Fruit fly (Drosophila melanogaster) ovary, adult (tissue): ENCODE data around the gene Bap60.

ENCODE experiments used
- CG17801 ChIP-seq: fragments of 200-800 bp; optimal IDR thresholded peaks from 2 replicates; lab custom pipeline; 2019; ENCODE audit warnings: missing biosample characterization, mild to moderate bottlenecking, missing genetic modification characterization, moderate library complexity; ENCODE audit not compliant: partially characterized antibody

The Bap60 gene

dm6 chrX:13111832-13112231, 47.5 kb downstream of the Bap60 start:
- TF ChIP-seq CG17801 (GFP tag; lab: Kevin White, UChicago) = no peak

- TF ChIP-seq CG17801 (GFP tag; lab: Kevin White, UChicago) = peak; percentile 91
These were observed 49.7 kb downstream of the Bap60 start for dm6 chrX:13109583-13110126.

- TF ChIP-seq CG17801 (GFP tag; lab: Kevin White, UChicago) = peak; percentile 3
These were observed 51.0 kb downstream of the Bap60 start, which contains the start of gene Fer3HCH for dm6 chrX:13108144-13108824. Gene Fer3HCH (minus strand): TSS chrX:13108194.
